Fruit fly (Drosophila melanogaster) S2 (cell line): Measurements from ENCODE around the gene CG17931.

ENCODE experiments used
- CG8478 ChIP-seq: fragments of >200 bp; optimal IDR thresholded peaks from 2 replicates; lab custom pipeline; 2018
- CTCF ChIP-seq, 2 experiments: fragments of >200 bp; optimal IDR thresholded peaks; 2 replicates each; lab custom pipeline; 2018

Gene CG17931

dm6 chr3R:16356215-16356862, 2.9 kb downstream of the CG17931 start:
- TF ChIP-seq CTCF (optimal IDR thresholded peaks at IDR 0.05; lab: Kevin White, UChicago): no peak
- no peak for TF ChIP-seq CG8478 (lab: Kevin White, UChicago)

- TF ChIP-seq CG8478 (lab: Kevin White, UChicago) (no peak), CTCF (optimal IDR thresholded peaks at IDR 0.05; lab: Kevin White, UChicago) (no peak)
Observed at dm6 chr3R:16355393-16355943, 3.8 kb downstream of the CG17931 start.

DNA sequence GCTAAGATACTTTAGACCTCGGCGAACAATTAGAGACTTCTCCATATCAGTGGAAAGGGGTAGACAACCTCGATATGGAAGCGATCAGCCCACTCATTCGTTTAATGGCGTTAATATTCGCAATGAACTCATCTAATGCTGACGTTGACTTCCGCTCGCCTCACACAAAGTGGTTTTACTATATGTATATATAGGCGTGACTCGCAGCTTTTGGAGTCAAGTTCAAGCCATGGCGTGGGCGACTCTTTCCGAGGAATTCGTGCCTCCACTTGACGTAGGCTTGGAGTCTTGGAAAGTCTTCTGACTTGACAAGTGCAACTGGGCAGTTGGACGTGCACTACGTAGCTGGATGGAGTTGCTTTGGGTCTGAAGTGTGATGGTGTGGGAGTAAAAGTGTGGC, 5.6 kb downstream of the CG17931 start:
- TF ChIP-seq CTCF (optimal IDR thresholded peaks at IDR 0.05; lab: Kevin White, UChicago) (no peak), CG8478 (lab: Kevin White, UChicago) (no peak)

- TF ChIP-seq CTCF (optimal IDR thresholded peaks at IDR 0.05; lab: Kevin White, UChicago) (no peak), CG8478 (lab: Kevin White, UChicago) (no peak)
Observed at dm6 chr3R:16353195-16353594, 6.1 kb downstream of the CG17931 start.

dm6 chr3R:16352039-16352438, 7.2 kb downstream of the CG17931 start:
- TF ChIP-seq CTCF (optimal IDR thresholded peaks at IDR 0.05; lab: Kevin White, UChicago): no peak
- TF ChIP-seq CG8478 (lab: Kevin White, UChicago): no peak

DNA sequence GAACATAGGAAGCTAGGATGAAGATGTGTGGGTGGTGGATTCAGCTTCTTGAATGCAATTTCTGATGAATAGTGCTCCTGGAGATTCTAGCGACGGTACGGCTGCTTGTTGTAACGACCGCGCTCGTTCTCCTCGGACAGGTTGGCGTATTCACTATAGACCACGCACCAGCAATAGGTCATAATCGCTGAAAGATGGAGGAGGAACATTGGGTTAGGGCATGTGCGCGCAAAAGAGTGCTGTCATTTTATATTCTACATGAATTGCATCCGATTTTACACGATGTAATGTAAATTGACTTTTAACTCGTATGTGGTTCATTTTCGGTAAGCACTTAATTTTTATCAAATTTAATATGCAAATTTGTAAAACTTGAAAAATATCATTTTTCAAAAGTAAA, 8.2 kb downstream of the CG17931 start:
- TF ChIP-seq CTCF (optimal IDR thresholded peaks at IDR 0.05; lab: Kevin White, UChicago) (peak; percentile 83 to 87), CG8478 (lab: Kevin White, UChicago) (no peak)

dm6 chr3R:16350400-16350799, 8.9 kb downstream of the CG17931 start:
- TF ChIP-seq CG8478 (lab: Kevin White, UChicago) (no peak), CTCF (optimal IDR thresholded peaks at IDR 0.05; lab: Kevin White, UChicago) (peak; percentile 25 to 57)

DNA sequence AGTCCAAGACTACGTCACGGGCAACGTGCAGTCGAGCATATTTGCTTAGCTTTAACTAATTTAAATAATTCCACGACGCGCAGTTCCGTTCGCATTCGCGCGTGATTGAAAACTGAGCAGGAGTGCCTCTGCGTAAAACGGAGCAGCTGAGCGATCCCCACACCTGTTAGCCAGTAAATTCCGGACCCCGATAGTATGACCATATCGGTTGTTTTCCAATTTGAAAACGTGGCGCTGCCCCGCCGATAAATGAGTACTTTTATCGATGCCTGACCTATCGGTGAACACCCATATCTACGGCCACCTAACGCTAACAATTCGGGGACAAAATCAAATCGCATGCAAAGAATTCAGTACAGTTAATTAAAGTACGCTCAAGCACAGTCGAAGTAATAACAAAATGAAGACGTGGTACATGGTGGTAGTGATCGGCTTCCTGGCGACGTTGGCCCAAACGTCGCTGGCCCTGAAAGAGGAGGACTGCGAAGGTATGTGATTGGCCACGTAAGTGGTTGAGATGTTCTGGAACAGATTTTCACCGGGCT, 10.1 kb downstream of the CG17931 start, which contains the start of the genes CG14879 and Manf:
TSS of gene CG14879 (minus strand) at position 116 of the 545 bp plus-strand sequence.
TSS of gene Manf (plus strand) at position 294 of the 545 bp plus-strand sequence.
- TF ChIP-seq CTCF (optimal IDR thresholded peaks at IDR 0.05; lab: Kevin White, UChicago): peak; percentile 24 to 38
- no peak for TF ChIP-seq CG8478 (lab: Kevin White, UChicago)

DNA sequence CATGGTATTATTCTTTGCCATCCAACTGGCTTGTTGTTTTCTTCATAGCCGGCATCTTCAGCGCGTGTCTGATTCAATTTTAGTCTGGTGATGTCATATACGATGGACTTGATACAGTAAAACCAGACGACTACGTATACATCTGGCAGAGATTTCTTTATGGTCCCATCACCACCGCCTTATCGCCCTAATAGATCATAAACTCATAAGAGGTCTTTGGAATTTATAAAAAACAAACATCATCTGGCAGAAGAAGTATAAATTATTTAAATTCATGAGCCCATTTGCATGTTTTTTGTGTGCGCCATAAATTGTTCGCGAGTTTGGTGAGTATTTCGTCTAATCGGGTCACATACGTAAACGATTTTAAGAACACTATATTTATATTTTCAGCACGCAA, 11.0 kb downstream of the CG17931 start:
- TF ChIP-seq CG8478 (lab: Kevin White, UChicago) (no peak), CTCF (optimal IDR thresholded peaks at IDR 0.05; lab: Kevin White, UChicago) (no peak)

- no peak for TF ChIP-seq CG8478 (lab: Kevin White, UChicago)
Observed at dm6 chr3R:16347626-16348264, 11.5 kb downstream of the CG17931 start.

DNA sequence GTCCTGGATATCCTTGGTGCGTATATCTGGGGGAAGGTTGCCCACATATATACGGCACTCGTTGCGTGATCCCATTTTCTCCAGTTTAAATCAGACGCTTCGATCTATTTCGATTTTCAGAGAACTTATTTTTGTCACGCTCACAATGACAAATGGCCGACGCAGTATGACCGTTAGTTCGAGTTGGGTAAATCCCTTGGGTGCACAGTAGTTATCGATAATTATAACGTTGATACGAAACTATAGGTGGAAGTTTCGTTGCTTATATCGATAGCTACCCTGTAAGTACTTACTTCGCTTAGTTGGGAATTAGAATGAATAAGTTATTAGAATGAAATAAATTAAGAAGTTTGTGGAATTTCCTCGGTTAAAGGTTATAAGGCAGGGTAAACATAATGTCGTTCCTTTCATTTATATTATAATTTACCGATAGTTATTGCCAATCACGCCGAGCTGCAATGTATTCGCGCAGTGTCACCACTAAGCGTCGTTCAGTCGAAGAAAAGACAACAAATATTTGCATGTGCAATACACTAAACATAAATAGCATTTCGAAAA, 17.4 kb downstream of the CG17931 start, which contains the start of the genes SF2 and pad:
TSS of gene SF2 (minus strand) at position 172 of the 558 bp plus-strand sequence.
TSS of gene pad (plus strand) at position 502 of the 558 bp plus-strand sequence.
- TF ChIP-seq CG8478 (lab: Kevin White, UChicago) (no peak), CTCF (optimal IDR thresholded peaks at IDR 0.05; lab: Kevin White, UChicago) (no peak)

DNA sequence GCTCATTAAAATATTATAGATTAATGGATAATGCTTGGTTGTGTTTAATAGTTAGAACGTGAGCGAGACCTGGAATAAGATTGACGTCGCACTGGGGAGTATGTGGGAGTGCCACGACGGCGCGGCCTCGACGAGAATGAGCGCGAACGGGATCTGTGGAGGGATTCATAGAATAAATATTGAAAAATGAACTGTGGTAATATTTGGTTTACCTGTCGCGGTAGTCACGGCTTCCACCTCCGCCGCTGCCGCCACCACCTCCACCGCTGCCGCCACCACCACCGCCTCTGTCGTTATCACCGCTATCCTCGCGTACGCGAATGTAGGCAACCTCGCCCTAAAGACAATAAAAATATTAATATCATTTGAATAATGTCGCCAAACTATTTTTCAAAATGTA, 18.7 kb downstream of the CG17931 start:
- TF ChIP-seq CTCF (optimal IDR thresholded peaks at IDR 0.05; lab: Kevin White, UChicago) (no peak), CG8478 (lab: Kevin White, UChicago) (no peak)

dm6 chr3R:16339475-16339874, 19.8 kb downstream of the CG17931 start, which contains the start of gene Sulf1:
TSS of gene Sulf1 (minus strand) at chr3R:16339575.
- TF ChIP-seq CTCF (optimal IDR thresholded peaks at IDR 0.05; lab: Kevin White, UChicago) (no peak), CG8478 (lab: Kevin White, UChicago) (no peak)

DNA sequence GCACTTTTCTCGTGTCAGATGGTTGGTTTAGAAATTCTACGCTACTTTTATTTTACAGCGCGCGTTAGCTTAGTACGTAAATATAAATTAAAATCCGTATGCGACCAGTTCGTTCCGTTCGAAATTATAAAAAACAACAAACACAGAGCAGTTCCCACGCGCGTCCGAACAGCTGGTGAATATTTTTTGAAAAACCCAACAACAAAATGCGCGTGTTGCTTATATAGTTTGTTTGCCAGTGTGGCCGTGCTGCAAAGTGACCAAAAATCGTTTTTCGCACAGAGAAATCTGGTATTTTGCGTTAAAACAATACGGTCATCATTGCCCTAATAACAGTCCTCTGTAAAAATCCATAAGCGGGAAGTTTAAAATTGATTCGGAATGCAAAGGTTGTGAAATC, 20.9 kb downstream of the CG17931 start:
- TF ChIP-seq CTCF (optimal IDR thresholded peaks at IDR 0.05; lab: Kevin White, UChicago): peak in 1 of 2 experiments; percentile 8
- TF ChIP-seq CG8478 (lab: Kevin White, UChicago): no peak
